Worm (Caenorhabditis elegans) whole organism, late embryonic: Measurements from ENCODE around the gene sre-13.

Source experiments
- C38D4.7 ChIP-seq: fragments of 200-800 bp; sonication (Bioruptor generic); optimal IDR thresholded peaks from 2 replicates; lab custom pipeline; 2018; ENCODE audit warnings: mild to moderate bottlenecking, missing genetic modification characterization, moderate library complexity, missing compliant biosample characterization
- F13H6.1 ChIP-seq: sonication (generic microtip); optimal IDR thresholded peaks from 2 replicates; lab custom pipeline; 2016; ENCODE audit warnings: missing genetic modification characterization, missing compliant biosample characterization
- K02D7.2 ChIP-seq: sonication (generic microtip); optimal IDR thresholded peaks from 2 replicates; lab custom pipeline; 2017; ENCODE audit warnings: mild to moderate bottlenecking, missing genetic modification characterization, missing compliant biosample characterization
- K09A11.1 ChIP-seq: sonication (generic microtip); optimal IDR thresholded peaks from 2 replicates; lab custom pipeline; 2017; ENCODE audit warnings: antibody characterized with exemption, mild to moderate bottlenecking, missing genetic modification characterization, missing compliant biosample characterization; ENCODE audit not compliant: insufficient read depth
- ama-1 ChIP-seq: fragments of 150-350 bp; optimal IDR thresholded peaks from 2 replicates; lab custom pipeline; 2014
- ceh-19 ChIP-seq: fragments of 200-800 bp; sonication (Bioruptor generic); optimal IDR thresholded peaks from 2 replicates; lab custom pipeline; 2018; ENCODE audit warnings: mild to moderate bottlenecking, missing genetic modification characterization, missing compliant biosample characterization
- ceh-22 ChIP-seq: sonication (generic microtip); optimal IDR thresholded peaks from 2 replicates; lab custom pipeline; 2017; ENCODE audit warnings: missing biosample characterization, missing genetic modification characterization
- ceh-24 ChIP-seq: sonication (generic microtip); optimal IDR thresholded peaks from 2 replicates; lab custom pipeline; 2016; ENCODE audit warnings: mild to moderate bottlenecking, missing genetic modification characterization, missing compliant biosample characterization
- ceh-34 ChIP-seq: sonication (generic microtip); optimal IDR thresholded peaks from 2 replicates; lab custom pipeline; 2016; ENCODE audit warnings: mild to moderate bottlenecking, missing genetic modification characterization, missing compliant biosample characterization
- ceh-45 ChIP-seq: fragments of 200-800 bp; sonication (Bioruptor generic); IDR thresholded peaks from 2 replicates; pipeline ENCODE4 v1.3.6; 2022; ENCODE audit warnings: missing genetic modification reagents, missing genetic modification characterization, missing compliant biosample characterization
- ceh-9 ChIP-seq: sonication (generic microtip); optimal IDR thresholded peaks from 2 replicates; lab custom pipeline; 2016; ENCODE audit warnings: mild to moderate bottlenecking, missing genetic modification characterization, inconsistent platforms, missing compliant biosample characterization
- elt-2 ChIP-seq: sonication (generic microtip); optimal IDR thresholded peaks from 2 replicates; lab custom pipeline; 2016; ENCODE audit warnings: missing genetic modification reagents, missing genetic modification characterization, missing compliant biosample characterization
- elt-4 ChIP-seq: sonication (generic microtip); optimal IDR thresholded peaks from 2 replicates; lab custom pipeline; 2016; ENCODE audit warnings: missing genetic modification characterization, missing compliant biosample characterization
- ets-4 ChIP-seq: sonication (generic microtip); optimal IDR thresholded peaks from 2 replicates; lab custom pipeline; 2016; ENCODE audit warnings: missing genetic modification characterization, missing compliant biosample characterization
- fax-1 ChIP-seq: sonication (generic microtip); optimal IDR thresholded peaks from 2 replicates; lab custom pipeline; 2016; ENCODE audit warnings: missing genotype, missing genetic modification characterization, missing compliant biosample characterization
- fkh-10 ChIP-seq: fragments of 150-350 bp; optimal IDR thresholded peaks from 2 replicates; lab custom pipeline; 2014; ENCODE audit warnings: missing biosample characterization, missing genetic modification reagents, missing genetic modification characterization
- hlh-8 ChIP-seq: sonication (generic microtip); optimal IDR thresholded peaks from 2 replicates; lab custom pipeline; 2016; ENCODE audit warnings: missing genotype, missing genetic modification characterization, missing compliant biosample characterization
- lim-6 ChIP-seq: sonication (generic microtip); optimal IDR thresholded peaks from 2 replicates; lab custom pipeline; 2016; ENCODE audit warnings: missing genetic modification characterization, missing compliant biosample characterization
- lin-11 ChIP-seq: fragments of 200-800 bp; sonication (Bioruptor generic); optimal IDR thresholded peaks from 2 replicates; lab custom pipeline; 2018; ENCODE audit warnings: mild to moderate bottlenecking, missing genetic modification characterization, missing compliant biosample characterization
- madf-2 ChIP-seq: sonication (generic microtip); optimal IDR thresholded peaks from 2 replicates; lab custom pipeline; 2017; ENCODE audit warnings: missing genetic modification characterization, missing compliant biosample characterization
- mec-3 ChIP-seq: sonication (generic microtip); optimal IDR thresholded peaks from 2 replicates; lab custom pipeline; 2016; ENCODE audit warnings: borderline replicate concordance, missing genetic modification characterization, missing compliant biosample characterization
- nhr-11 ChIP-seq: fragments of 150-350 bp; optimal IDR thresholded peaks from 2 replicates; lab custom pipeline; 2014; ENCODE audit warnings: missing biosample characterization, missing genetic modification characterization
- nhr-232 ChIP-seq: sonication (generic microtip); optimal IDR thresholded peaks from 2 replicates; lab custom pipeline; 2016; ENCODE audit warnings: missing genetic modification characterization, missing compliant biosample characterization
- pat-9 ChIP-seq: fragments of 200-800 bp; sonication (Bioruptor generic); optimal IDR thresholded peaks from 2 replicates; lab custom pipeline; 2018; ENCODE audit warnings: mild to moderate bottlenecking, missing genetic modification characterization, moderate library complexity, missing compliant biosample characterization
- pax-1 ChIP-seq: fragments of 150-350 bp; optimal IDR thresholded peaks from 2 replicates; lab custom pipeline; 2014; ENCODE audit warnings: missing biosample characterization, missing genetic modification characterization
- pha-2 ChIP-seq: sonication (generic microtip); optimal IDR thresholded peaks from 2 replicates; lab custom pipeline; 2017; ENCODE audit warnings: mild to moderate bottlenecking, missing genetic modification characterization, missing compliant biosample characterization
- pha-4 ChIP-seq: fragments of 150-350 bp; optimal IDR thresholded peaks from 2 replicates; lab custom pipeline; 2018; ENCODE audit warnings: missing biosample characterization, missing genetic modification reagents, missing genetic modification characterization
- pqm-1 ChIP-seq: sonication (generic microtip); optimal IDR thresholded peaks from 2 replicates; lab custom pipeline; 2016; ENCODE audit warnings: missing genetic modification characterization, missing compliant biosample characterization
- pros-1 ChIP-seq: fragments of 150-350 bp; optimal IDR thresholded peaks from 2 replicates; lab custom pipeline; 2014; ENCODE audit warnings: missing biosample characterization, missing genetic modification reagents, missing genetic modification characterization
- ref-2 ChIP-seq: sonication (generic microtip); optimal IDR thresholded peaks from 2 replicates; lab custom pipeline; 2016; ENCODE audit warnings: missing genetic modification characterization, missing compliant biosample characterization
- rnt-1 ChIP-seq: sonication (generic microtip); optimal IDR thresholded peaks from 2 replicates; lab custom pipeline; 2016; ENCODE audit warnings: missing genetic modification characterization, missing compliant biosample characterization
- sdc-2 ChIP-seq: sonication (generic microtip); optimal IDR thresholded peaks from 2 replicates; lab custom pipeline; 2016; ENCODE audit warnings: missing genotype, missing genetic modification characterization, missing compliant biosample characterization
- sox-2 ChIP-seq: fragments of 200-800 bp; sonication (Bioruptor generic); IDR thresholded peaks from 2 replicates; pipeline ENCODE4 v1.3.6; 2022; ENCODE audit warnings: missing genetic modification reagents, missing genetic modification characterization, missing compliant biosample characterization
- syd-9 ChIP-seq: sonication (generic microtip); optimal IDR thresholded peaks from 2 replicates; lab custom pipeline; 2016; ENCODE audit warnings: mild to moderate bottlenecking, missing genetic modification characterization, moderate library complexity, missing compliant biosample characterization
- tbx-2 ChIP-seq: sonication (generic microtip); optimal IDR thresholded peaks from 2 replicates; lab custom pipeline; 2016; ENCODE audit warnings: missing genetic modification characterization, missing compliant biosample characterization
- tbx-7 ChIP-seq: sonication (generic microtip); optimal IDR thresholded peaks from 2 replicates; lab custom pipeline; 2016; ENCODE audit warnings: missing genotype, missing genetic modification characterization, missing compliant biosample characterization
- unc-55 ChIP-seq: sonication (generic microtip); optimal IDR thresholded peaks from 2 replicates; lab custom pipeline; 2017; ENCODE audit warnings: missing biosample characterization, missing genetic modification reagents, missing genetic modification characterization
- ztf-16 ChIP-seq: sonication (generic microtip); optimal IDR thresholded peaks from 2 replicates; lab custom pipeline; 2017; ENCODE audit warnings: missing genetic modification characterization, missing compliant biosample characterization

Gene sre-13

ce11 chrII:14618158-14618557, 18.5 kb downstream of the sre-13 start:
- no peak for TF ChIP-seq lim-6 (tag; lab: Kevin White, UChicago)
- TF ChIP-seq pqm-1: no peak
- TF ChIP-seq pha-4 (tag; lab: Kevin White, UChicago): no peak
- no peak for TF ChIP-seq elt-4 (tag; lab: Kevin White, UChicago)

ce11 chrII:14616927-14617326, 19.7 kb downstream of the sre-13 start:
- TF ChIP-seq rnt-1 (tag; lab: Kevin White, UChicago) (no peak), madf-2 (no peak), ceh-22 (no peak), K02D7.2 (tag; lab: Kevin White, UChicago) (no peak), ama-1 (no peak), unc-55 (GFP tag; lab: Kevin White, UChicago) (no peak), ceh-24 (tag; lab: Kevin White, UChicago) (no peak), ceh-19 (GFP tag; lab: Kevin White, UChicago) (no peak), nhr-11 (tag; lab: Kevin White, UChicago) (no peak), ets-4 (tag; lab: Kevin White, UChicago) (no peak), pqm-1 (no peak), fkh-10 (no peak), sox-2 (GFP tag; lab: Robert Waterston, UW) (no peak), ceh-34 (tag; lab: Kevin White, UChicago) (no peak), K09A11.1 (tag; lab: Kevin White, UChicago) (no peak), F13H6.1 (tag; lab: Kevin White, UChicago) (no peak), pha-4 (tag; lab: Kevin White, UChicago) (no peak), pha-2 (tag; lab: Kevin White, UChicago) (no peak), lim-6 (tag; lab: Kevin White, UChicago) (no peak)
- TF ChIP-seq, all 69 proteins: peak for 0

ce11 chrII:14616402-14616801, 20.2 kb downstream of the sre-13 start:
- no peak for TF ChIP-seq nhr-232 (tag; lab: Kevin White, UChicago)
- TF ChIP-seq ztf-16: no peak
- peak; percentile 80 for TF ChIP-seq elt-2
- no peak for TF ChIP-seq pax-1 (tag; lab: Kevin White, UChicago)
- TF ChIP-seq lin-11: no peak
- TF ChIP-seq, all 69 proteins: peak for 1

- TF ChIP-seq hlh-8 (no peak), tbx-2 (tag; lab: Kevin White, UChicago) (no peak), pros-1 (tag; lab: Kevin White, UChicago) (no peak), ama-1 (no peak), syd-9 (tag; lab: Kevin White, UChicago) (no peak), C38D4.7 (GFP tag; lab: Kevin White, UChicago) (no peak), ceh-22 (no peak), pqm-1 (no peak), ceh-19 (GFP tag; lab: Kevin White, UChicago) (no peak), rnt-1 (tag; lab: Kevin White, UChicago) (no peak), sdc-2 (tag; lab: Kevin White, UChicago) (no peak), fax-1 (tag; lab: Kevin White, UChicago) (no peak), K09A11.1 (tag; lab: Kevin White, UChicago) (no peak)
Observed at ce11 chrII:14615735-14616134, 20.9 kb downstream of the sre-13 start, which contains the start of gene mltn-9. mltn-9 (plus strand) TSS chrII:14616035.

ce11 chrII:14611307-14611706, 25.3 kb downstream of the sre-13 start:
- no peak for TF ChIP-seq pha-4 (tag; lab: Kevin White, UChicago)
- no peak for TF ChIP-seq ceh-22
- no peak for TF ChIP-seq tbx-7 (tag; lab: Kevin White, UChicago)
- no peak for TF ChIP-seq pax-1 (tag; lab: Kevin White, UChicago)
- TF ChIP-seq mec-3 (tag; lab: Kevin White, UChicago): no peak
- no peak for TF ChIP-seq ref-2
- no peak for TF ChIP-seq ceh-9 (tag; lab: Kevin White, UChicago)
- no peak for TF ChIP-seq ceh-45 (GFP tag; lab: Robert Waterston, UW)
- TF ChIP-seq lim-6 (tag; lab: Kevin White, UChicago): no peak
- TF ChIP-seq pat-9 (tag; lab: Kevin White, UChicago): no peak
- TF ChIP-seq rnt-1 (tag; lab: Kevin White, UChicago): no peak
- no peak for TF ChIP-seq madf-2
